Fruit fly (Drosophila melanogaster) whole organism, embryonic: Measurements from ENCODE around the gene CG12016.
A peak's percentile ranks its signal among the peaks of the same experiment; 100 is the strongest.

Source experiments
- Abd-B ChIP-seq: fragments of 200-800 bp; sonication (Bioruptor generic); optimal IDR thresholded peaks from 2 replicates; lab custom pipeline; 2018; ENCODE audit warnings: missing biosample characterization, mild to moderate bottlenecking, missing genetic modification characterization, moderate library complexity
- Ada2b ChIP-seq: fragments of 200-800 bp; sonication (Bioruptor generic); IDR thresholded peaks from 2 replicates; pipeline ENCODE4 v1.3.6; 2022; ENCODE audit warnings: missing biosample characterization, missing genetic modification characterization
- C15 ChIP-seq: fragments of 200-800 bp; sonication (Bioruptor generic); IDR thresholded peaks from 3 replicates; pipeline ENCODE4 v1.3.6; 2022; ENCODE audit warnings: missing biosample characterization, missing genetic modification characterization
- CG10267 ChIP-seq: fragments of 200-800 bp; sonication (Bioruptor generic); optimal IDR thresholded peaks from 2 replicates; lab custom pipeline; 2018; ENCODE audit warnings: missing biosample characterization, mild to moderate bottlenecking, missing genetic modification characterization, moderate library complexity
- CG1233 ChIP-seq: fragments of 200-800 bp; sonication (Bioruptor generic); optimal IDR thresholded peaks from 4 replicates; lab custom pipeline; 2018; ENCODE audit warnings: missing biosample characterization, mild to moderate bottlenecking, missing genetic modification characterization
- CG13296 ChIP-seq: fragments of 200-800 bp; sonication (Bioruptor generic); optimal IDR thresholded peaks from 3 replicates; lab custom pipeline; 2018; ENCODE audit warnings: missing biosample characterization, mild to moderate bottlenecking, missing genetic modification characterization
- CG13424 ChIP-seq: fragments of 200-800 bp; sonication (Bioruptor generic); optimal IDR thresholded peaks from 2 replicates; lab custom pipeline; 2019; ENCODE audit warnings: missing biosample characterization, mild to moderate bottlenecking, missing genetic modification characterization, moderate library complexity
- CG1602 ChIP-seq: fragments of 200-800 bp; sonication (Bioruptor generic); optimal IDR thresholded peaks from 3 replicates; lab custom pipeline; 2016; ENCODE audit warnings: missing biosample characterization, missing genetic modification characterization
- CG1647 ChIP-seq: fragments of 200-800 bp; sonication (Bioruptor generic); optimal IDR thresholded peaks from 3 replicates; lab custom pipeline; 2016; ENCODE audit warnings: missing biosample characterization, missing genetic modification characterization
- CG18476 ChIP-seq: fragments of 200-800 bp; sonication (Bioruptor generic); optimal IDR thresholded peaks from 2 replicates; lab custom pipeline; 2016; ENCODE audit warnings: missing biosample characterization, mild to moderate bottlenecking, missing genetic modification characterization
- CG2120 ChIP-seq: fragments of 200-800 bp; sonication (Bioruptor generic); optimal IDR thresholded peaks from 3 replicates; lab custom pipeline; 2016; ENCODE audit warnings: missing biosample characterization, missing genetic modification characterization
- CG2202 ChIP-seq: fragments of 200-800 bp; sonication (Bioruptor generic); optimal IDR thresholded peaks from 2 replicates; lab custom pipeline; 2018; ENCODE audit warnings: missing biosample characterization, mild to moderate bottlenecking, missing genetic modification characterization
- CG30431 ChIP-seq: fragments of 200-800 bp; sonication (Bioruptor generic); optimal IDR thresholded peaks from 2 replicates; lab custom pipeline; 2017; ENCODE audit warnings: missing biosample characterization, missing genetic modification characterization
- CG31224 ChIP-seq: fragments of 200-800 bp; sonication (Bioruptor generic); IDR thresholded peaks from 2 replicates; pipeline ENCODE4 v1.3.6; 2022; ENCODE audit warnings: missing biosample characterization, missing genetic modification characterization
- CG3163 ChIP-seq: fragments of 200-800 bp; sonication (Bioruptor generic); optimal IDR thresholded peaks from 3 replicates; lab custom pipeline; 2016; ENCODE audit warnings: missing biosample characterization, missing genetic modification characterization
- CG32767 ChIP-seq: fragments of 200-800 bp; sonication (Bioruptor generic); IDR thresholded peaks from 2 replicates; pipeline ENCODE4 v1.3.6; 2022; ENCODE audit warnings: missing biosample characterization, missing genetic modification characterization
- CG34376 ChIP-seq: fragments of 200-800 bp; sonication (Bioruptor generic); optimal IDR thresholded peaks from 2 replicates; lab custom pipeline; 2018; ENCODE audit warnings: missing biosample characterization, mild to moderate bottlenecking, missing genetic modification characterization
- CG3838 ChIP-seq: fragments of 200-800 bp; sonication (Bioruptor generic); optimal IDR thresholded peaks from 3 replicates; lab custom pipeline; 2016; ENCODE audit warnings: missing biosample characterization, missing genetic modification characterization
- CG4707 ChIP-seq: fragments of 200-800 bp; sonication (Bioruptor generic); optimal IDR thresholded peaks from 2 replicates; lab custom pipeline; 2018; ENCODE audit warnings: missing biosample characterization, mild to moderate bottlenecking, missing genetic modification characterization, moderate library complexity
- Dbx ChIP-seq: fragments of 200-800 bp; sonication (Bioruptor generic); IDR thresholded peaks from 3 replicates; pipeline ENCODE4 v1.3.6; 2022; ENCODE audit warnings: missing biosample characterization, missing genetic modification characterization
- Deaf1 ChIP-seq: fragments of 200-800 bp; optimal IDR thresholded peaks from 3 replicates; lab custom pipeline; 2019; ENCODE audit warnings: missing biosample characterization, mild to moderate bottlenecking, missing genetic modification characterization, moderate library complexity
- E2f1 ChIP-seq: fragments of 200-800 bp; sonication (Bioruptor generic); IDR thresholded peaks from 2 replicates; pipeline ENCODE4 v1.3.6; 2022; ENCODE audit warnings: missing biosample characterization, missing genetic modification characterization
- Ets65A ChIP-seq: fragments of 200-800 bp; sonication (Bioruptor generic); peaks from one replicate; lab custom pipeline; 2016; ENCODE audit warnings: missing biosample characterization, missing genetic modification characterization
- Ets97D ChIP-seq: fragments of 200-800 bp; sonication (Bioruptor generic); optimal IDR thresholded peaks from 3 replicates; lab custom pipeline; 2016; ENCODE audit warnings: missing biosample characterization, missing genetic modification characterization
- Fer3 ChIP-seq: fragments of 200-800 bp; sonication (Bioruptor generic); optimal IDR thresholded peaks from 2 replicates; lab custom pipeline; 2018; ENCODE audit warnings: missing biosample characterization, mild to moderate bottlenecking, missing genetic modification characterization, moderate library complexity
- Hmx ChIP-seq: fragments of 200-800 bp; sonication (Bioruptor generic); optimal IDR thresholded peaks from 2 replicates; lab custom pipeline; 2016; ENCODE audit warnings: missing biosample characterization, missing genetic modification characterization
- Kr ChIP-seq: fragments of 200-800 bp; sonication (Bioruptor generic); optimal IDR thresholded peaks from 2 replicates; lab custom pipeline; 2017; ENCODE audit warnings: missing biosample characterization, mild to moderate bottlenecking, missing genetic modification characterization
- Lim3 ChIP-seq: fragments of 200-800 bp; sonication (Bioruptor generic); IDR thresholded peaks from 2 replicates; pipeline ENCODE4 v1.3.6; 2022; ENCODE audit warnings: missing biosample characterization, missing genetic modification characterization
- NfI ChIP-seq: fragments of 200-800 bp; sonication (Bioruptor generic); optimal IDR thresholded peaks from 3 replicates; lab custom pipeline; 2018; ENCODE audit warnings: missing biosample characterization, mild to moderate bottlenecking, missing genetic modification characterization, moderate library complexity
- Opbp ChIP-seq: fragments of 200-800 bp; sonication (Bioruptor generic); IDR thresholded peaks from 3 replicates; pipeline ENCODE4 v1.3.6; 2022; ENCODE audit warnings: missing biosample characterization, missing genetic modification characterization; ENCODE audit not compliant: partially characterized antibody
- Optix ChIP-seq: fragments of 200-800 bp; sonication (Bioruptor generic); IDR thresholded peaks from 3 replicates; pipeline ENCODE4 v1.3.6; 2022; ENCODE audit warnings: missing biosample characterization, missing genetic modification characterization
- Ptx1 ChIP-seq: fragments of 200-800 bp; sonication (Bioruptor generic); IDR thresholded peaks from 2 replicates; pipeline ENCODE4 v1.3.6; 2022; ENCODE audit warnings: missing biosample characterization, missing genetic modification characterization
- Sox102F ChIP-seq: fragments of 200-800 bp; sonication (Bioruptor generic); optimal IDR thresholded peaks from 2 replicates; lab custom pipeline; 2018; ENCODE audit warnings: missing biosample characterization, mild to moderate bottlenecking, missing genetic modification characterization, moderate library complexity
- ab ChIP-seq: fragments of 200-800 bp; sonication (Bioruptor generic); optimal IDR thresholded peaks from 2 replicates; lab custom pipeline; 2016; ENCODE audit warnings: missing biosample characterization, missing genetic modification characterization
- ato ChIP-seq: fragments of 200-800 bp; sonication (Bioruptor generic); IDR thresholded peaks from 2 replicates; pipeline ENCODE4 v1.3.6; 2022; ENCODE audit warnings: missing biosample characterization, missing genetic modification characterization; ENCODE audit not compliant: partially characterized antibody
- bcd ChIP-seq: fragments of 200-800 bp; sonication (Bioruptor generic); optimal IDR thresholded peaks from 2 replicates; lab custom pipeline; 2017; ENCODE audit warnings: missing biosample characterization, mild to moderate bottlenecking, missing genetic modification characterization
- bowl ChIP-seq: fragments of 200-800 bp; sonication (Bioruptor generic); IDR thresholded peaks from 2 replicates; pipeline ENCODE4 v1.3.6; 2022; ENCODE audit warnings: missing biosample characterization, missing genetic modification characterization
- caup ChIP-seq: fragments of 200-800 bp; sonication (Bioruptor generic); optimal IDR thresholded peaks from 3 replicates; lab custom pipeline; 2017; ENCODE audit warnings: missing biosample characterization, mild to moderate bottlenecking, missing genetic modification characterization, moderate library complexity; ENCODE audit not compliant: severe bottlenecking
- chif ChIP-seq, 2 experiments: fragments of 200-800 bp; sonication (Bioruptor generic); optimal IDR thresholded peaks; 3 replicates each; lab custom pipeline; 2016; ENCODE audit warnings: missing biosample characterization in 2 of 2, missing genetic modification characterization in 2 of 2
- chinmo ChIP-seq: fragments of 200-800 bp; sonication (Bioruptor generic); IDR thresholded peaks from 4 replicates; pipeline ENCODE4 v1.3.6; 2022; ENCODE audit warnings: missing biosample characterization, missing genetic modification characterization; ENCODE audit not compliant: partially characterized antibody
- chn ChIP-seq: fragments of 200-800 bp; sonication (Bioruptor generic); optimal IDR thresholded peaks from 2 replicates; lab custom pipeline; 2016; ENCODE audit warnings: missing biosample characterization, missing genetic modification characterization
- crol ChIP-seq: fragments of 200-800 bp; sonication (Bioruptor generic); IDR thresholded peaks from 2 replicates; pipeline ENCODE4 v1.3.6; 2022; ENCODE audit warnings: missing biosample characterization, missing genetic modification characterization
- inv ChIP-seq: fragments of 200-800 bp; sonication (Bioruptor generic); IDR thresholded peaks from 2 replicates; pipeline ENCODE4 v1.3.6; 2022; ENCODE audit warnings: missing biosample characterization, missing genetic modification characterization; ENCODE audit not compliant: partially characterized antibody
- nerfin-2 ChIP-seq: fragments of 200-800 bp; sonication (Bioruptor generic); IDR thresholded peaks from 2 replicates; pipeline ENCODE4 v1.3.6; 2022; ENCODE audit warnings: missing biosample characterization, missing genetic modification characterization; ENCODE audit not compliant: partially characterized antibody
- sc ChIP-seq, 3 experiments: fragments of >200 bp in 2 of 3; fragments of 200-800 bp in 1 of 3; sonication (Bioruptor generic) in 1 of 3; optimal IDR thresholded peaks; 2 replicates in 2 of 3; 3 replicates in 1 of 3; lab custom pipeline; 2017; ENCODE audit warnings: mild to moderate bottlenecking in 1 of 3, missing biosample characterization in 1 of 3, missing genetic modification characterization in 1 of 3, missing genetic modification reagents in 1 of 3
- sqz ChIP-seq: fragments of 200-800 bp; sonication (Bioruptor generic); optimal IDR thresholded peaks from 3 replicates; lab custom pipeline; 2018; ENCODE audit warnings: missing biosample characterization, mild to moderate bottlenecking, missing genetic modification characterization
- trem ChIP-seq: fragments of 200-800 bp; optimal IDR thresholded peaks from 3 replicates; lab custom pipeline; 2019; ENCODE audit warnings: missing biosample characterization, mild to moderate bottlenecking, missing genetic modification characterization, moderate library complexity
- usp ChIP-seq: fragments of >200 bp; optimal IDR thresholded peaks from 2 replicates; lab custom pipeline; 2017; ENCODE audit warnings: missing biosample characterization, missing genetic modification characterization
- vnd ChIP-seq: fragments of 200-800 bp; sonication (Bioruptor generic); IDR thresholded peaks from 3 replicates; pipeline ENCODE4 v1.3.6; 2022; ENCODE audit warnings: missing biosample characterization, missing genetic modification characterization; ENCODE audit not compliant: partially characterized antibody

The CG12016 gene

dm6 chr3L:3301171-3301738 lies 18.1 kb upstream of the CG12016 start (continued):
- TF ChIP-seq E2f1 (GFP tag; lab: Robert Waterston, UW) (peak; percentile 90), Kr (no peak), Opbp (GFP tag; lab: Robert Waterston, UW) (no peak), CG18476 (peak; percentile 83), vnd (GFP tag; lab: Robert Waterston, UW) (no peak), nerfin-2 (GFP tag; lab: Robert Waterston, UW) (no peak), CG31224 (peak; percentile 77), chif (GFP tag; optimal IDR thresholded peaks at IDR 0.05; lab: Kevin White, UChicago) (peak; percentile 89 to 90), Fer3 (tag; lab: Kevin White, UChicago) (peak; percentile 93), ab (peak; percentile 45), trem (tag; lab: Kevin White, UChicago) (peak; percentile 87), Ets97D (GFP tag; lab: Kevin White, UChicago) (peak; percentile 69), crol (GFP tag; lab: Robert Waterston, UW) (peak; percentile 96), Optix (GFP tag; lab: Robert Waterston, UW) (peak; percentile 81), chn (GFP tag; lab: Kevin White, UChicago) (peak; percentile 80), CG3838 (GFP tag; lab: Kevin White, UChicago) (peak; percentile 84), ato (GFP tag; lab: Robert Waterston, UW) (no peak), C15 (GFP tag; lab: Robert Waterston, UW) (peak; percentile 80; the same call in 2 of the 3 replicates), Abd-B (peak; percentile 85), CG2120 (GFP tag; lab: Kevin White, UChicago) (peak; percentile 94), Sox102F (peak; percentile 94), Dbx (GFP tag; lab: Robert Waterston, UW) (peak; percentile 90), caup (GFP tag; lab: Kevin White, UChicago) (peak; percentile 88), Ets65A (peak; percentile 98), CG1233 (peak; percentile 90), Deaf1 (peak; percentile 77), Lim3 (peak; percentile 75; the same call in 1 of the 2 replicates), inv (no peak), bowl (GFP tag; lab: Robert Waterston, UW) (peak; percentile 73; the same call in 1 of the 2 replicates), CG13296 (GFP tag; lab: Kevin White, UChicago) (peak; percentile 94), CG1602 (GFP tag; lab: Kevin White, UChicago) (peak; percentile 90), sc (optimal IDR thresholded peaks at IDR 0.05; lab: Kevin White, UChicago) (no peak), sc (GFP tag; optimal IDR thresholded peaks at IDR 0.05; lab: Kevin White, UChicago) (peak; percentile 84), CG3163 (GFP tag; lab: Kevin White, UChicago) (peak; percentile 74), chinmo (GFP tag; lab: Robert Waterston, UW) (peak; percentile 77; the same call in 2 of the 4 replicates), CG1647 (GFP tag; lab: Kevin White, UChicago) (peak; percentile 85), Ptx1 (GFP tag; lab: Robert Waterston, UW) (peak; percentile 93), CG34376 (GFP tag; lab: Kevin White, UChicago) (peak; percentile 87), CG4707 (GFP tag; lab: Kevin White, UChicago) (peak; percentile 74), sqz (GFP tag; lab: Kevin White, UChicago) (peak; percentile 89), CG10267 (tag; lab: Kevin White, UChicago) (peak; percentile 86), Ada2b (GFP tag; lab: Robert Waterston, UW) (peak; percentile 89), CG32767 (GFP tag; lab: Robert Waterston, UW) (peak; percentile 86), CG2202 (peak; percentile 79), bcd (peak; percentile 88), CG30431 (GFP tag; lab: Kevin White, UChicago) (peak; percentile 71), CG13424 (tag; lab: Kevin White, UChicago) (peak; percentile 94), Hmx (GFP tag; lab: Kevin White, UChicago) (peak; percentile 78), NfI (peak; percentile 89), usp (GFP tag; lab: Kevin White, UChicago) (no peak)
